Worm (Caenorhabditis elegans): ENCODE measurements around the gene C23F12.3.

DNA sequence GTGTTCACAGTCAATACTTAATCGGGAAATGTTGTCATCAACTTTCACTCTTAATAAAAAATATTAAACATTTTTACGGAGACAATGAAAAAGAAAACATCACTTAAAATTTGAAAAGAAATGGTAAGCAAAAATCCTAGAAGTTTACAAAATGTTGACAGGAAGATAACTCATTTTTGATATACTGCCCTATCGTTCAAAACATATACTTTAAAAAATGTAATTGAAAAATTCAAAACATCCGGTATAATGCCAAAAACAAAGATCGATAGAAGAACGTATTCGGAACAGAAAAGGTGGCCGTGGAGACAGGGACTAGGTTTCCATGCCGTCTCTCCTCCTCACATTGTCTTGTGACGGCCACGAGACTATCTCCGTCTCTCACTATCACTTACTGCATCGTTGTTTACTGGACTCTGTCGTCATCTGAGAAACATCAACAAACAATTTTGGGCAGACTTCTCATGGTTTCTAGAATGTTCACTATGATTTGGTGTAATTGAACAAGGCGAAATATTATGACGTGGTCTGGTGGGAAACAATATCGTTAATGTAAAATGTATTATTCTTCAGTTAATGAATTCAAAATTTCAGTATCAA, 44.0 kb upstream of the C23F12.3 start, which contains the start of gene oga-1:
- TF ChIP-seq klf-2 (GFP tag; conservative IDR thresholded peaks at IDR 0.05) (no peak), ztf-23 (GFP tag; IDR thresholded peaks at IDR 0.05) (no peak), ref-1 (GFP tag; conservative IDR thresholded peaks at IDR 0.05) (no peak), tab-1 (GFP tag; IDR thresholded peaks at IDR 0.05) (no peak), ztf-29 (GFP tag; IDR thresholded peaks at IDR 0.05) (no peak), med-1 (GFP tag; optimal IDR thresholded peaks at IDR 0.05; ENCODE audit: insufficient read depth) (no peak)
